Worm (Caenorhabditis elegans): ENCODE data around the gene F55G7.5.

F55G7.5 gene

DNA sequence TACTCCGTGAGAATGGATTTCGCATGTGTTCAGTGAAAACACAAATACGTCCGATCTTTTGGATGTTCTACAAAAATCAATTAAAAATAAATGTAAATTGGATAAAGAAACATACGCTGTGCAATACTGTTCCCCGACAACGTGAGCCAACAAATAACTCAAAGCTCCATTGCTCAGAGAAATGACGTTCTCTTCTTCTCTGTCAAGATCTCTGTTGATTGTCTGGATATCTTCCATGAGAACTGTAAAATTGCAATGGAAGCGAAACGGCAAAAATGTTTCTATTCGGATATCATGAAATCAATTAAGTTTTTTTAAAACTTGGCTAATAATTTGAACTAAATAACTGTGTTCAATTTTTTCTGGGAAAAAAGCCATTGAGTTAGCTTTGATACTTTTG is 42.0 kb downstream of the F55G7.5 start:
- no peak for TF ChIP-seq nhr-77 (tag; optimal IDR thresholded peaks at IDR 0.05)
- peak; percentile 93 for TF ChIP-seq aha-1 (tag)
- TF ChIP-seq mes-2 (tag; optimal IDR thresholded peaks at IDR 0.05; ENCODE audit: poor library complexity, severe bottlenecking) = no peak

DNA sequence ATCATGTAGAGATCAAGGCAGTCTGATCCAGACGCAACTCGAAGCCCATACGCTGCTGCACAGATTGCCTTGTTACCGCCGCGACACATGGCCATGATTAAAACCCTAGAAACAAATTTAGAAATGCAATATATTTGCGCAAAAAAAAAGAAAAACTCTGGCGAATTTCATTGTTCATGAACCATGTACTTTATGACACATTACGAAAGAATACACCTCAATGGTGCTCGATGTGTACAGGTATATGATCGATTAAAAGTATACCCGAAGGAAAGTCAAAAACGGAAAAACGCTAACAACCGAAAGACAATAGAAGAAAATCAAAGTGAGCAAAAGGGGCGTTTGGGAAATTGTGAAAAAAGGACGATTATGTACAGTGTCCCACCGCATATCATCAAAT is 46.4 kb downstream of the F55G7.5 start, which contains the start of gene Y62H9A.8:
Gene Y62H9A.8, minus strand, starts transcription at position 101 of the 400 bp plus-strand sequence.
- TF ChIP-seq ZK337.2 (GFP tag; IDR thresholded peaks at IDR 0.05) = no peak
- TF ChIP-seq nhr-77 (tag; optimal IDR thresholded peaks at IDR 0.05) = no peak
- TF ChIP-seq T26A8.4 (GFP tag; IDR thresholded peaks at IDR 0.05) = no peak
- TF ChIP-seq madf-5 (GFP tag; IDR thresholded peaks at IDR 0.05) = no peak
- TF ChIP-seq ZK546.5 (tag; optimal IDR thresholded peaks at IDR 0.05) = no peak
- no peak for TF ChIP-seq nhr-25 (tag; optimal IDR thresholded peaks at IDR 0.05; ENCODE audit: borderline replicate concordance, insufficient read depth)
- TF ChIP-seq zfp-2 (tag; optimal IDR thresholded peaks at IDR 0.05) = no peak
- no peak for TF ChIP-seq ceh-32 (tag; optimal IDR thresholded peaks at IDR 0.05; ENCODE audit: poor library complexity)
- TF ChIP-seq mes-2 (tag; optimal IDR thresholded peaks at IDR 0.05; ENCODE audit: poor library complexity, severe bottlenecking) = no peak
- no peak for TF ChIP-seq fos-1 (tag; optimal IDR thresholded peaks at IDR 0.05)
- no peak for TF ChIP-seq dpl-1 (GFP tag; optimal IDR thresholded peaks at IDR 0.05)
- no peak for TF ChIP-seq lin-13 (GFP tag; optimal IDR thresholded peaks at IDR 0.05)
- no peak for TF ChIP-seq duxl-1 (tag; optimal IDR thresholded peaks at IDR 0.05; ENCODE audit: poor library complexity)
- no peak for TF ChIP-seq T20F7.1 (GFP tag; optimal IDR thresholded peaks at IDR 0.05)
- no peak for TF ChIP-seq ctbp-1 (GFP tag; IDR thresholded peaks at IDR 0.05)
